Fruit fly (Drosophila melanogaster) whole organism, embryonic: Measurements from ENCODE around the gene tex.

Experiments used
- Aef1 ChIP-seq: fragments of 200-800 bp; sonication (Bioruptor generic); IDR thresholded peaks from 3 replicates; pipeline ENCODE4 v1.3.6; 2022; ENCODE audit warnings: missing biosample characterization, missing genetic modification characterization
- CG10959 ChIP-seq: fragments of 200-800 bp; sonication (Bioruptor generic); IDR thresholded peaks from 2 replicates; pipeline ENCODE4 v1.3.6; 2022; ENCODE audit warnings: missing biosample characterization, missing genetic modification characterization
- CG11560 ChIP-seq: fragments of 200-800 bp; sonication (Bioruptor generic); IDR thresholded peaks from 3 replicates; pipeline ENCODE4 v1.3.6; 2022; ENCODE audit warnings: missing biosample characterization, missing genetic modification characterization
- CG12155 ChIP-seq: fragments of 200-800 bp; sonication (Bioruptor generic); optimal IDR thresholded peaks from 3 replicates; lab custom pipeline; 2016; ENCODE audit warnings: missing biosample characterization, missing genetic modification characterization
- CG13123 ChIP-seq: fragments of 200-800 bp; sonication (Bioruptor generic); optimal IDR thresholded peaks from 2 replicates; lab custom pipeline; 2016; ENCODE audit warnings: missing biosample characterization, missing genetic modification characterization
- CG14710 ChIP-seq: fragments of 200-800 bp; sonication (Bioruptor generic); optimal IDR thresholded peaks from 3 replicates; lab custom pipeline; 2019; ENCODE audit warnings: missing biosample characterization, mild to moderate bottlenecking, missing genetic modification characterization, moderate library complexity
- CG15514 ChIP-seq: fragments of 200-800 bp; sonication (Bioruptor generic); optimal IDR thresholded peaks from 3 replicates; lab custom pipeline; 2017; ENCODE audit warnings: missing biosample characterization, missing genetic modification characterization, mild to moderate bottlenecking, moderate library complexity, missing genetic modification reagents
- CG16863 ChIP-seq: fragments of 200-800 bp; sonication (Bioruptor generic); optimal IDR thresholded peaks from 3 replicates; lab custom pipeline; 2016; ENCODE audit warnings: missing biosample characterization, missing genetic modification characterization
- CG17186 ChIP-seq: fragments of 200-800 bp; sonication (Bioruptor generic); optimal IDR thresholded peaks from 3 replicates; lab custom pipeline; 2017; ENCODE audit warnings: missing biosample characterization, missing genetic modification reagents, missing genetic modification characterization
- CG17568 ChIP-seq: fragments of 200-800 bp; sonication (Bioruptor generic); optimal IDR thresholded peaks from 2 replicates; lab custom pipeline; 2018; ENCODE audit warnings: missing biosample characterization, mild to moderate bottlenecking, missing genetic modification characterization, moderate library complexity
- CG18476 ChIP-seq: fragments of 200-800 bp; sonication (Bioruptor generic); optimal IDR thresholded peaks from 2 replicates; lab custom pipeline; 2016; ENCODE audit warnings: missing biosample characterization, mild to moderate bottlenecking, missing genetic modification characterization
- CG32772 ChIP-seq: fragments of 200-800 bp; sonication (Bioruptor generic); IDR thresholded peaks from 2 replicates; pipeline ENCODE4 v1.3.6; 2022; ENCODE audit warnings: missing biosample characterization, missing genetic modification characterization
- CG4707 ChIP-seq: fragments of 200-800 bp; sonication (Bioruptor generic); optimal IDR thresholded peaks from 2 replicates; lab custom pipeline; 2018; ENCODE audit warnings: missing biosample characterization, mild to moderate bottlenecking, missing genetic modification characterization, moderate library complexity
- CG6854 ChIP-seq: fragments of 200-800 bp; sonication (Bioruptor generic); optimal IDR thresholded peaks from 3 replicates; lab custom pipeline; 2017; ENCODE audit warnings: missing biosample characterization, mild to moderate bottlenecking, missing genetic modification characterization
- CG7271 ChIP-seq: fragments of 200-800 bp; sonication (Bioruptor generic); optimal IDR thresholded peaks from 2 replicates; lab custom pipeline; 2018; ENCODE audit warnings: missing biosample characterization, mild to moderate bottlenecking, missing genetic modification characterization, moderate library complexity
- CG7963 ChIP-seq: fragments of 200-800 bp; sonication (Bioruptor generic); IDR thresholded peaks from 3 replicates; pipeline ENCODE4 v1.3.6; 2022; ENCODE audit warnings: missing biosample characterization, missing genetic modification characterization; ENCODE audit not compliant: partially characterized antibody
- CG8290 ChIP-seq, 3 experiments: fragments of 200-800 bp; sonication (Bioruptor generic); optimal IDR thresholded peaks; 2 replicates each; lab custom pipeline; 2016 to 2019; ENCODE audit warnings: missing biosample characterization in 3 of 3, missing genetic modification characterization in 3 of 3, mild to moderate bottlenecking in 2 of 3, moderate library complexity in 1 of 3
- CG9797 ChIP-seq: fragments of 200-800 bp; sonication (Bioruptor generic); optimal IDR thresholded peaks from 3 replicates; lab custom pipeline; 2018; ENCODE audit warnings: missing biosample characterization, mild to moderate bottlenecking, missing genetic modification characterization
- CG9932 ChIP-seq: fragments of 200-800 bp; sonication (Bioruptor generic); IDR thresholded peaks from 2 replicates; pipeline ENCODE4 v1.3.6; 2022; ENCODE audit warnings: missing biosample characterization, missing genetic modification characterization
- CHES-1-like ChIP-seq: fragments of 200-800 bp; sonication (Bioruptor generic); optimal IDR thresholded peaks from 2 replicates; lab custom pipeline; 2016; ENCODE audit warnings: missing biosample characterization, missing genetic modification characterization
- CrebB ChIP-seq: fragments of 200-800 bp; sonication (Bioruptor generic); optimal IDR thresholded peaks from 3 replicates; lab custom pipeline; 2018; ENCODE audit warnings: missing biosample characterization, mild to moderate bottlenecking, missing genetic modification characterization
- D ChIP-seq, 2 experiments: fragments of 200-800 bp in 1 of 2; fragments of >200 bp in 1 of 2; sonication (Bioruptor generic) in 1 of 2; optimal IDR thresholded peaks; 2 replicates in 1 of 2; 3 replicates in 1 of 2; lab custom pipeline; 2017; ENCODE audit warnings: mild to moderate bottlenecking in 1 of 2, missing biosample characterization in 1 of 2, missing genetic modification characterization in 1 of 2, missing genetic modification reagents in 1 of 2
- Doc3 ChIP-seq: fragments of 200-800 bp; sonication (Bioruptor generic); IDR thresholded peaks from 3 replicates; pipeline ENCODE4 v1.3.6; 2022; ENCODE audit warnings: missing biosample characterization, missing genetic modification characterization; ENCODE audit not compliant: partially characterized antibody
- Ets97D ChIP-seq: fragments of 200-800 bp; sonication (Bioruptor generic); optimal IDR thresholded peaks from 3 replicates; lab custom pipeline; 2016; ENCODE audit warnings: missing biosample characterization, missing genetic modification characterization
- GATAe ChIP-seq: fragments of 200-800 bp; sonication (Bioruptor generic); conservative IDR thresholded peaks from 2 replicates; pipeline ENCODE4 v1.3.6; 2022; ENCODE audit warnings: missing biosample characterization, missing genetic modification characterization
- H15 ChIP-seq: fragments of 200-800 bp; sonication (Bioruptor generic); IDR thresholded peaks from 3 replicates; pipeline ENCODE4 v1.3.6; 2022; ENCODE audit warnings: missing biosample characterization, missing genetic modification characterization
- H2.0 ChIP-seq: fragments of 200-800 bp; sonication (Bioruptor generic); IDR thresholded peaks from 2 replicates; pipeline ENCODE4 v1.3.6; 2022; ENCODE audit warnings: missing biosample characterization, missing genetic modification characterization
- HmgZ ChIP-seq: fragments of 200-800 bp; sonication (Bioruptor generic); optimal IDR thresholded peaks from 2 replicates; lab custom pipeline; 2018; ENCODE audit warnings: missing biosample characterization, mild to moderate bottlenecking, missing genetic modification characterization
- Hmr ChIP-seq: fragments of 200-800 bp; sonication (Bioruptor generic); optimal IDR thresholded peaks from 3 replicates; lab custom pipeline; 2017; ENCODE audit warnings: mild to moderate bottlenecking, missing biosample characterization, missing genetic modification reagents, missing genetic modification characterization
- MBD-R2 ChIP-seq: fragments of 200-800 bp; sonication (Bioruptor generic); IDR thresholded peaks from 2 replicates; pipeline ENCODE4 v1.3.6; 2022; ENCODE audit warnings: missing biosample characterization, missing genetic modification characterization
- ato ChIP-seq: fragments of 200-800 bp; sonication (Bioruptor generic); IDR thresholded peaks from 2 replicates; pipeline ENCODE4 v1.3.6; 2022; ENCODE audit warnings: missing biosample characterization, missing genetic modification characterization; ENCODE audit not compliant: partially characterized antibody
- az2 ChIP-seq: fragments of 200-800 bp; sonication (Bioruptor generic); optimal IDR thresholded peaks from 3 replicates; lab custom pipeline; 2016; ENCODE audit warnings: missing biosample characterization, missing genetic modification characterization
- ci ChIP-seq: fragments of 200-800 bp; sonication (Bioruptor generic); IDR thresholded peaks from 3 replicates; pipeline ENCODE4 v1.3.6; 2022; ENCODE audit warnings: missing biosample characterization, missing genetic modification characterization
- crp ChIP-seq, 2 experiments: fragments of 200-800 bp; sonication (Bioruptor generic); optimal IDR thresholded peaks; 2 replicates in 1 of 2; 3 replicates in 1 of 2; lab custom pipeline; 2017; ENCODE audit warnings: missing biosample characterization in 2 of 2, missing genetic modification characterization in 2 of 2, mild to moderate bottlenecking in 1 of 2, moderate library complexity in 1 of 2
- dati ChIP-seq: fragments of 200-800 bp; sonication (Bioruptor generic); IDR thresholded peaks from 2 replicates; pipeline ENCODE4 v1.3.6; 2022; ENCODE audit warnings: missing biosample characterization, missing genetic modification characterization
- dpn ChIP-seq, 2 experiments: fragments of 200-800 bp; sonication (Bioruptor generic); optimal IDR thresholded peaks; 3 replicates each; lab custom pipeline; 2016; ENCODE audit warnings: missing biosample characterization in 2 of 2, missing genetic modification characterization in 2 of 2
- ftz-f1 ChIP-seq: fragments of 200-800 bp; sonication (Bioruptor generic); optimal IDR thresholded peaks from 2 replicates; lab custom pipeline; 2016; ENCODE audit warnings: missing biosample characterization, missing genetic modification characterization
- gsb-n ChIP-seq: fragments of 200-800 bp; sonication (Bioruptor generic); optimal IDR thresholded peaks from 3 replicates; lab custom pipeline; 2018; ENCODE audit warnings: missing biosample characterization, mild to moderate bottlenecking, missing genetic modification characterization
- jumu ChIP-seq: fragments of 200-800 bp; sonication (Bioruptor generic); optimal IDR thresholded peaks from 3 replicates; lab custom pipeline; 2016; ENCODE audit warnings: missing biosample characterization, missing genetic modification characterization
- ken ChIP-seq: fragments of 200-800 bp; sonication (Bioruptor generic); IDR thresholded peaks from 3 replicates; pipeline ENCODE4 v1.3.6; 2022; ENCODE audit warnings: missing biosample characterization, missing genetic modification characterization
- klu ChIP-seq: fragments of 200-800 bp; sonication (Bioruptor generic); IDR thresholded peaks from 2 replicates; pipeline ENCODE4 v1.3.6; 2022; ENCODE audit warnings: missing biosample characterization, missing genetic modification characterization
- mam ChIP-seq: fragments of 200-800 bp; sonication (Bioruptor generic); optimal IDR thresholded peaks from 3 replicates; lab custom pipeline; 2016; ENCODE audit warnings: missing biosample characterization, missing genetic modification characterization
- pho ChIP-seq: fragments of 200-800 bp; sonication (Bioruptor generic); optimal IDR thresholded peaks from 2 replicates; lab custom pipeline; 2016; ENCODE audit warnings: missing biosample characterization, missing genetic modification characterization
- phol ChIP-seq: fragments of 200-800 bp; sonication (Bioruptor generic); optimal IDR thresholded peaks from 3 replicates; lab custom pipeline; 2018; ENCODE audit warnings: missing biosample characterization, mild to moderate bottlenecking, missing genetic modification characterization, moderate library complexity
- run ChIP-seq: fragments of 200-800 bp; sonication (Bioruptor generic); optimal IDR thresholded peaks from 3 replicates; lab custom pipeline; 2018; ENCODE audit warnings: missing biosample characterization, mild to moderate bottlenecking, missing genetic modification characterization
- sob ChIP-seq: fragments of 200-800 bp; sonication (Bioruptor generic); IDR thresholded peaks from 2 replicates; pipeline ENCODE4 v1.3.6; 2022; ENCODE audit warnings: missing biosample characterization, missing genetic modification characterization
- sug ChIP-seq: fragments of 200-800 bp; optimal IDR thresholded peaks from 2 replicates; lab custom pipeline; 2019; ENCODE audit warnings: missing biosample characterization, mild to moderate bottlenecking, missing genetic modification characterization, moderate library complexity
- trem ChIP-seq: fragments of 200-800 bp; optimal IDR thresholded peaks from 3 replicates; lab custom pipeline; 2019; ENCODE audit warnings: missing biosample characterization, mild to moderate bottlenecking, missing genetic modification characterization, moderate library complexity

tex gene

DNA sequence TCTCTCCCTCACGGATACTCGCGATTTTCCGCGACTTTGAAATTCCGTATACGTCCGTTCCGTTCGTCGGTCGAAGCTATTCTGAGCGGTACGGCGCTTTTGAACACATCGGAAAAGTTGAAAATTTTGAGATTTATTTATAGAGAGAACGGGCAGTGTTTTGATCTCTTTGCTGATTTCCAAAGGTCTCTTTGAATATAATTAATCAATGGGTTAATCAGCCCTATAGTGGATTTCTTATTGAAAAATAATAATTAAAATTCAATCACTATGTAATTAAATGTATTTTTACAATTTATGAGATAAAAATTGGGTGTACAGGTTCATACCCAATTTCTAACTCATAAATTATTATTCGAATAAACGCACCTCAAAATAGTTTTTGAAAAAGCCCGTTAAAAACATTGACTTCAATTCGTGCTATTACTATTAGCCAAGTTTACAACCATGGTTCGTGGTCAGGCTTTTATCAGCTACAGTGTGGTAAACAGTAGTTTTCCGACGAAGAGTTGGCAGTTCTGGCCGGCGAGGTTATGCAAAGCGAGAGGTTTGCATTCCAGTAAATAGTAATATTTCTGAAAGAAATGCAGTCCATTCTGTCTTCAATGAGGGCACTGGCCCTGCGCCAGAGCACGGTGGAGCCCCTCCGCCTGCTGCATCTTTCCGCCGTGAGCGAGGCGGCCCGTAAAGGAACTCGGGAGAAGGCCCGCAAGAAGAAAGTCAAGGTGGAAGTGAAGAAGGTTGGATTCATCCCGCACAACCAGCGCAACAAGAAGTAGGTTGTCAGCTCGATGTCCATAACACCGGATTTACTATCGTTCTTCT lies 7.3 kb downstream of the tex start, which contains the start of the genes CG9626 and mRpL1 (continued):
- peak; percentile 71 for TF ChIP-seq Hmr
- peak; percentile 87 for TF ChIP-seq CG15514 (GFP tag; lab: Kevin White, UChicago)
- peak in 1 of 2 experiments; percentile 16 for TF ChIP-seq crp (GFP tag; optimal IDR thresholded peaks at IDR 0.05; lab: Kevin White, UChicago)
- no peak for TF ChIP-seq CG4707 (GFP tag; lab: Kevin White, UChicago)
- TF ChIP-seq klu (GFP tag; lab: Robert Waterston, UW), result no peak
- peak; percentile 100 for TF ChIP-seq trem (tag; lab: Kevin White, UChicago)
- TF ChIP-seq GATAe (GFP tag; lab: Robert Waterston, UW), result peak; percentile 70; the same call in 1 of the 2 replicates
- TF ChIP-seq CHES-1-like (GFP tag; lab: Kevin White, UChicago), result no peak
- TF ChIP-seq CG7271 (tag; lab: Kevin White, UChicago), result no peak
- peak; percentile 70 for TF ChIP-seq ato (GFP tag; lab: Robert Waterston, UW)
- no peak for TF ChIP-seq CG10959 (GFP tag; lab: Robert Waterston, UW)
- peak; percentile 41; the same call in 1 of the 3 replicates for TF ChIP-seq ken (GFP tag; lab: Robert Waterston, UW)
- TF ChIP-seq CG9932 (GFP tag; lab: Robert Waterston, UW), result peak; percentile 28; the same call in 1 of the 2 replicates
- peak; percentile 47 for TF ChIP-seq CG9797 (GFP tag; lab: Kevin White, UChicago)
- no peak for TF ChIP-seq CG11560 (tag; lab: Robert Waterston, UW)
- peak; percentile 76 for TF ChIP-seq CG14710 (tag; lab: Kevin White, UChicago)
- TF ChIP-seq dati (GFP tag; lab: Robert Waterston, UW), result no peak
- TF ChIP-seq Ets97D, result peak; percentile 80
- no peak for TF ChIP-seq CG17568 (GFP tag; lab: Kevin White, UChicago)
- peak; percentile 94 for TF ChIP-seq ftz-f1
- TF ChIP-seq CG17186 (GFP tag; lab: Kevin White, UChicago), result peak; percentile 64
- peak; percentile 21 for TF ChIP-seq jumu (GFP tag; lab: Kevin White, UChicago)
- peak; percentile 28; the same call in 1 of the 3 replicates for TF ChIP-seq ci (GFP tag; lab: Robert Waterston, UW)
- peak; percentile 55; the same call in 1 of the 2 replicates for TF ChIP-seq sob (GFP tag; lab: Robert Waterston, UW)
- peak; percentile 47 for TF ChIP-seq phol
- TF ChIP-seq CG13123, result no peak
- TF ChIP-seq CG16863, result no peak
- peak; percentile 34 for TF ChIP-seq mam
- no peak for TF ChIP-seq CG6854 (GFP tag; lab: Kevin White, UChicago)
- no peak for TF ChIP-seq Aef1 (GFP tag; lab: Robert Waterston, UW)
- TF ChIP-seq gsb-n (tag; lab: Kevin White, UChicago), result no peak
- TF ChIP-seq pho (GFP tag; lab: Kevin White, UChicago), result peak; percentile 17
- TF ChIP-seq CG32772 (GFP tag; lab: Robert Waterston, UW), result no peak
- peak; percentile 2 for TF ChIP-seq CG8290 (GFP tag; optimal IDR thresholded peaks at IDR 0.05; lab: Kevin White, UChicago)
- peak in 1 of 2 experiments; percentile 79 for TF ChIP-seq CG8290 (tag; optimal IDR thresholded peaks at IDR 0.05; lab: Kevin White, UChicago)
- TF ChIP-seq H2.0, result no peak
- no peak for TF ChIP-seq D (optimal IDR thresholded peaks at IDR 0.05; lab: Kevin White, UChicago)
- no peak for TF ChIP-seq D (GFP tag; optimal IDR thresholded peaks at IDR 0.05; lab: Kevin White, UChicago)
- peak; percentile 35 for TF ChIP-seq CG12155 (GFP tag; lab: Kevin White, UChicago)
- TF ChIP-seq dpn (GFP tag; optimal IDR thresholded peaks at IDR 0.05; lab: Kevin White, UChicago), result peak in 1 of 2 experiments; percentile 43
- peak; percentile 19 for TF ChIP-seq CrebB (tag; lab: Kevin White, UChicago)
- peak; percentile 88 for TF ChIP-seq HmgZ (tag; lab: Kevin White, UChicago)
- no peak for TF ChIP-seq H15 (GFP tag; lab: Robert Waterston, UW)
- TF ChIP-seq CG18476 (GFP tag; lab: Kevin White, UChicago), result no peak
- no peak for TF ChIP-seq az2 (GFP tag; lab: Kevin White, UChicago)
- peak; percentile 46 for TF ChIP-seq sug (tag; lab: Kevin White, UChicago)
- no peak for TF ChIP-seq CG7963
- no peak for TF ChIP-seq run (tag; lab: Kevin White, UChicago)
- TF ChIP-seq MBD-R2 (GFP tag; lab: Robert Waterston, UW), result peak; percentile 91
- TF ChIP-seq Doc3 (GFP tag; lab: Robert Waterston, UW), result no peak
